Worm (Caenorhabditis elegans) whole organism, L4 larva: Measurements from ENCODE around the gene Y51B9A.9.

Source experiments
- R02D3.7 ChIP-seq: fragments of 150-350 bp; sonication (generic microtip); optimal IDR thresholded peaks from 3 replicates; lab custom pipeline; 2014; ENCODE audit warnings: missing biosample characterization, missing genetic modification characterization
- ama-1 ChIP-seq: fragments of 150-350 bp; optimal IDR thresholded peaks from 2 replicates; lab custom pipeline; 2014; ENCODE audit warnings: inconsistent platforms, mixed read lengths
- fkh-10 ChIP-seq: fragments of 150-350 bp; optimal IDR thresholded peaks from 2 replicates; lab custom pipeline; 2014; ENCODE audit warnings: missing biosample characterization, missing genetic modification reagents, missing genetic modification characterization
- lin-39 ChIP-seq: fragments of 150-350 bp; optimal IDR thresholded peaks from 2 replicates; lab custom pipeline; 2014; ENCODE audit warnings: missing biosample characterization, missing genetic modification reagents, missing genetic modification characterization
- nhr-10 ChIP-seq: fragments of 150-350 bp; optimal IDR thresholded peaks from 2 replicates; lab custom pipeline; 2014; ENCODE audit warnings: missing biosample characterization, missing genetic modification characterization
- nhr-76 ChIP-seq: fragments of 150-350 bp; optimal IDR thresholded peaks from 2 replicates; lab custom pipeline; 2014; ENCODE audit warnings: missing biosample characterization, missing genetic modification characterization
- nhr-77 ChIP-seq: fragments of 150-350 bp; optimal IDR thresholded peaks from 2 replicates; lab custom pipeline; 2014; ENCODE audit warnings: missing biosample characterization, missing genetic modification characterization
- pha-4 ChIP-seq, 2 experiments: fragments of 150-350 bp in 1 of 2; fragments of 200-800 bp in 1 of 2; sonication (Bioruptor generic) in 1 of 2; IDR thresholded peaks in 1 of 2; optimal IDR thresholded peaks in 1 of 2; 2 replicates each; pipeline versions ENCODE4 v1.3.6 to Lab custom; 2014 to 2022; ENCODE audit warnings: missing genetic modification characterization in 2 of 2, missing genetic modification reagents in 2 of 2, missing biosample characterization in 1 of 2, missing compliant biosample characterization in 1 of 2
- sdz-12 ChIP-seq: fragments of 200-800 bp; sonication (Bioruptor generic); optimal IDR thresholded peaks from 2 replicates; lab custom pipeline; 2018; ENCODE audit warnings: mild to moderate bottlenecking, missing genetic modification characterization, missing compliant biosample characterization
- snpc-4 ChIP-seq: fragments of 150-350 bp; optimal IDR thresholded peaks from 2 replicates; lab custom pipeline; 2014; ENCODE audit warnings: missing biosample characterization, missing genetic modification characterization
- unc-39 ChIP-seq: sonication (generic microtip); optimal IDR thresholded peaks from 2 replicates; lab custom pipeline; 2017; ENCODE audit warnings: missing biosample characterization, missing genetic modification characterization
- unc-62 ChIP-seq, 3 experiments: fragments of 150-350 bp in 1 of 3; sonication (generic microtip); optimal IDR thresholded peaks in 2 of 3; peaks in 1 of 3; 1 replicate in 1 of 3; 2 replicates in 2 of 3; lab custom pipeline; 2014 to 2017; ENCODE audit warnings: missing biosample characterization in 3 of 3, missing genetic modification characterization in 3 of 3, missing genetic modification reagents in 3 of 3, missing genotype in 1 of 3
- zip-11 ChIP-seq: fragments of 200-800 bp; sonication (Bioruptor generic); IDR thresholded peaks from 2 replicates; pipeline ENCODE4 v1.3.6; 2022; ENCODE audit warnings: missing genetic modification characterization, missing compliant biosample characterization

DNA sequence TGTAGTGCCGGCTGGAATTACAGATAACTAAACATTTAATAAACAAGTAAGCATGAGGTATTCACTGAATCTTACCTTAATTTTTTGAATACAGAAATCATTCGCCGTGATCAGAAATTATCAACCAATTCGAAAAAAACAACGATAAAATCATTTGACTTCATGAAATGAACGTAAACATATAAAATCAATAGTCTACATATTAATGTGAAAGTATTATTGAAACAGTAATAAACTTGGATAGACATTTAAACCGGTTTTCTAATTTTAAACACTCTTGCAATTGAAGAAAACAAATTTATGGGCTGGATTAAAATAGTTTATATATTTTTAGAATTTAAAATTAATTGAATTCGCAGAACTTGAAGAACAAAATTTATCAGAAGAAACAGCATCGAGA is 44.4 kb upstream of the Y51B9A.9 start, which contains the start of gene chil-16:
- TF ChIP-seq nhr-77 (tag; lab: Kevin White, UChicago) (no peak), fkh-10 (no peak), pha-4 (GFP tag; IDR thresholded peaks at IDR 0.05; lab: Robert Waterston, UW) (no peak), pha-4 (tag; optimal IDR thresholded peaks at IDR 0.05; lab: Kevin White, UChicago) (no peak), unc-39 (tag; lab: Kevin White, UChicago) (no peak), lin-39 (no peak), ama-1 (lab: Kevin White, UChicago) (no peak), unc-62 (GFP tag; optimal IDR thresholded peaks at IDR 0.05 in 1 of 2; lab: Kevin White, UChicago) (no peak), unc-62 (tag; optimal IDR thresholded peaks at IDR 0.05; lab: Kevin White, UChicago) (no peak), nhr-10 (tag; lab: Kevin White, UChicago) (no peak), sdz-12 (GFP tag; lab: Kevin White, UChicago) (no peak), zip-11 (GFP tag; lab: Robert Waterston, UW) (no peak), snpc-4 (no peak), R02D3.7 (tag; lab: Kevin White, UChicago) (no peak), nhr-76 (tag; lab: Kevin White, UChicago) (no peak)
